Worm (Caenorhabditis elegans) whole organism, mixed stage, embryonic: Measurements from ENCODE around the gene srx-38.

Source experiments
- drap-1 ChIP-seq: fragments of 200-800 bp; sonication (Bioruptor generic); optimal IDR thresholded peaks from 3 replicates; lab custom pipeline; 2018; ENCODE audit warnings: mild to moderate bottlenecking, missing genetic modification characterization, missing compliant biosample characterization
- lin-13 ChIP-seq: fragments of 150-350 bp; optimal IDR thresholded peaks from 2 replicates; lab custom pipeline; 2014; ENCODE audit warnings: missing biosample characterization, missing genetic modification characterization
- lsy-2 ChIP-seq: fragments of 150-350 bp; optimal IDR thresholded peaks from 2 replicates; lab custom pipeline; 2014; ENCODE audit warnings: missing biosample characterization, missing genetic modification characterization
- mab-5 ChIP-seq: fragments of 150-350 bp; optimal IDR thresholded peaks from 2 replicates; lab custom pipeline; 2014; ENCODE audit warnings: missing biosample characterization, missing genetic modification characterization
- mls-2 ChIP-seq: sonication (generic microtip); optimal IDR thresholded peaks from 2 replicates; lab custom pipeline; 2016; ENCODE audit warnings: mild to moderate bottlenecking, missing genetic modification characterization, moderate library complexity, missing compliant biosample characterization
- nhr-76 ChIP-seq: sonication (generic microtip); optimal IDR thresholded peaks from 2 replicates; lab custom pipeline; 2017; ENCODE audit warnings: missing biosample characterization, missing genetic modification characterization
- pha-4 ChIP-seq: fragments of 150-350 bp; optimal IDR thresholded peaks from 2 replicates; lab custom pipeline; 2018; ENCODE audit warnings: missing biosample characterization, missing genetic modification reagents, missing genetic modification characterization
- snpc-4 ChIP-seq: fragments of 150-350 bp; optimal IDR thresholded peaks from 2 replicates; lab custom pipeline; 2014; ENCODE audit warnings: missing biosample characterization, missing genetic modification characterization
- unc-120 ChIP-seq: sonication (generic microtip); optimal IDR thresholded peaks from 2 replicates; lab custom pipeline; 2017; ENCODE audit warnings: missing genetic modification characterization, missing compliant biosample characterization; ENCODE audit not compliant: poor library complexity, severe bottlenecking
- unc-39 ChIP-seq: fragments of 150-350 bp; optimal IDR thresholded peaks from 2 replicates; lab custom pipeline; 2014; ENCODE audit warnings: missing biosample characterization, missing genetic modification characterization
- unc-62 ChIP-seq: fragments of 150-350 bp; optimal IDR thresholded peaks from 2 replicates; lab custom pipeline; 2014; ENCODE audit warnings: missing biosample characterization, missing genetic modification reagents, missing genetic modification characterization
- ztf-11 ChIP-seq: fragments of 150-350 bp; optimal IDR thresholded peaks from 2 replicates; lab custom pipeline; 2014; ENCODE audit warnings: missing biosample characterization, missing genetic modification characterization

- TF ChIP-seq pha-4 (tag; lab: Kevin White, UChicago): no peak
- TF ChIP-seq mab-5 (tag; lab: Kevin White, UChicago): no peak
- no peak for TF ChIP-seq lsy-2 (tag; lab: Kevin White, UChicago)
- TF ChIP-seq nhr-76 (tag; lab: Kevin White, UChicago): no peak
- TF ChIP-seq mls-2 (tag; lab: Kevin White, UChicago): no peak
- no peak for TF ChIP-seq unc-62 (GFP tag; lab: Kevin White, UChicago)
- no peak for TF ChIP-seq ztf-11
- TF ChIP-seq snpc-4 (tag; lab: Kevin White, UChicago): no peak
- no peak for TF ChIP-seq unc-120
- no peak for TF ChIP-seq unc-39 (tag; lab: Kevin White, UChicago)
- TF ChIP-seq drap-1: no peak
- TF ChIP-seq lin-13 (tag; lab: Kevin White, UChicago): no peak
Observed at ce11 chrV:5132441-5132840, 23.0 kb downstream of the srx-38 start, which contains the start of gene F14F9.4.
